Worm (Caenorhabditis elegans): ENCODE results near the gene K02E10.7.

ce11 chrX:2471303-2471702 lies 37.0 kb downstream of the K02E10.7 start, which contains the start of gene R04B3.1:
- TF ChIP-seq pqm-1 (tag; optimal IDR thresholded peaks at IDR 0.05) (no peak), ceh-14 (tag; optimal IDR thresholded peaks at IDR 0.05) (no peak), sdc-2 (tag; optimal IDR thresholded peaks at IDR 0.05) (no peak), ceh-22 (tag; optimal IDR thresholded peaks at IDR 0.05) (no peak), dve-1 (tag; optimal IDR thresholded peaks at IDR 0.05) (no peak), ceh-30 (tag; optimal IDR thresholded peaks at IDR 0.05) (no peak), ama-1 (optimal IDR thresholded peaks at IDR 0.05) (no peak), unc-42 (tag; optimal IDR thresholded peaks at IDR 0.05) (no peak), hlh-30 (tag; optimal IDR thresholded peaks at IDR 0.05; ENCODE audit: insufficient read depth) (no peak)

All from whole organism, late embryonic.